Fruit fly (Drosophila melanogaster): ENCODE data around the gene Cftr.

Cftr gene

DNA sequence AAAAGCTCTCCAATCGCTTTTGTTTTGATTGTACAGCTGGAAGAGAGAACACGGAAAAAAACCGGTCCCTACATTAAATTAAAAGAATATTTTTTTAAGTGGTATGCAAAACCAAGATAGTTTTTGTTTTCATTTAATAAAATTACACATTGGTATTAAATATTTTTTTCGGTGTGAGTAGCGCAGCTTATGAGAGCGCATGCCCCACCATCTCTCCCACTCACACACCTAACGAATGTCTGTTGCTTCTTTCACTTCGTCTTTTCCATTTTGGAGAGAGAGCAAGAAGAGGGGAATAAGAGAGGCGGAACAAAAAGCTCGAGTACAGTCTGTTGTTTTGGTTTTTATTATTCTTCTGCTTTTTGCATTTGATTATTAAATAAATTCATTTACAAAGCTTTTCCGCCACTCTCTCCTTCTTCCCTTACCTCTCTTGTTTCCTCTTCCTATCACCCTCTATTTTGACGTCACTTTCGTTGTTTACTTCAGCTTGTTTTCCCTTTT lies 28.9 kb upstream of the Cftr start (continued):
- peak; percentile 95 for TF ChIP-seq CG3407 (GFP tag; optimal IDR thresholded peaks at IDR 0.05)
- no peak for TF ChIP-seq Opbp (GFP tag; IDR thresholded peaks at IDR 0.05; ENCODE audit: partially characterized antibody)
- TF ChIP-seq Dref (GFP tag; IDR thresholded peaks at IDR 0.05): no peak
- TF ChIP-seq HLHmδ (GFP tag; optimal IDR thresholded peaks at IDR 0.05): no peak
- peak; percentile 96 for TF ChIP-seq CG7372 (GFP tag; IDR thresholded peaks at IDR 0.05)
- peak; percentile 92 for TF ChIP-seq Poxn (GFP tag; IDR thresholded peaks at IDR 0.05)
- TF ChIP-seq Neu2 (GFP tag; optimal IDR thresholded peaks at IDR 0.05; ENCODE audit: borderline replicate concordance): peak; percentile 40
- TF ChIP-seq CG14667 (GFP tag; IDR thresholded peaks at IDR 0.05): peak; percentile 95
- TF ChIP-seq Jarid2 (GFP tag; optimal IDR thresholded peaks at IDR 0.05): peak; percentile 89
- TF ChIP-seq pho (GFP tag; optimal IDR thresholded peaks at IDR 0.05): peak; percentile 97
- TF ChIP-seq Med (GFP tag): peak; percentile 99
- TF ChIP-seq ara (GFP tag; IDR thresholded peaks at IDR 0.05): peak; percentile 97
- peak; percentile 95 to 97 for TF ChIP-seq Pdp1 (GFP tag; optimal IDR thresholded peaks at IDR 0.05)
- no peak for TF ChIP-seq mld (GFP tag; IDR thresholded peaks at IDR 0.05; ENCODE audit: partially characterized antibody)
- peak; percentile 98 for TF ChIP-seq E2f1 (GFP tag; IDR thresholded peaks at IDR 0.05)
- TF ChIP-seq CG10321 (GFP tag; IDR thresholded peaks at IDR 0.05): peak; percentile 87
- peak; percentile 98 for TF ChIP-seq CG4730 (GFP tag; IDR thresholded peaks at IDR 0.05)
- peak; percentile 94 for TF ChIP-seq Antp (GFP tag; optimal IDR thresholded peaks at IDR 0.05)
- peak; percentile 78 for TF ChIP-seq TFAM (GFP tag; optimal IDR thresholded peaks at IDR 0.05)
- peak; percentile 92 for TF ChIP-seq CG14710 (tag; optimal IDR thresholded peaks at IDR 0.05)
- TF ChIP-seq Asciz (GFP tag; optimal IDR thresholded peaks at IDR 0.05): peak; percentile 98
- TF ChIP-seq jing (GFP tag; optimal IDR thresholded peaks at IDR 0.05): peak; percentile 86
- TF ChIP-seq Trl (optimal IDR thresholded peaks at IDR 0.05): peak; percentile 81 to 97
- TF ChIP-seq Trl (GFP tag; optimal IDR thresholded peaks at IDR 0.05): peak; percentile 96
- TF ChIP-seq CG13894 (tag; optimal IDR thresholded peaks at IDR 0.05): peak; percentile 99
- TF ChIP-seq Elba2 (GFP tag; optimal IDR thresholded peaks at IDR 0.05): no peak
- TF ChIP-seq sima (GFP tag; optimal IDR thresholded peaks at IDR 0.05): peak; percentile 80
- TF ChIP-seq ap (GFP tag; IDR thresholded peaks at IDR 0.05): peak; percentile 98
- peak; percentile 72 for TF ChIP-seq pfk (GFP tag; optimal IDR thresholded peaks at IDR 0.05)
- TF ChIP-seq CG4360 (GFP tag; IDR thresholded peaks at IDR 0.05): peak; percentile 84
- peak; percentile 97 for TF ChIP-seq Bteb2 (GFP tag; optimal IDR thresholded peaks at IDR 0.05)
- peak; percentile 96 for TF ChIP-seq Chrac-16 (GFP tag; optimal IDR thresholded peaks at IDR 0.05)
- peak; percentile 95 for TF ChIP-seq CG6272 (GFP tag; IDR thresholded peaks at IDR 0.05)

dm6 chr3R:24571386-24572124 lies 27.8 kb upstream of the Cftr start:
- no peak for TF ChIP-seq CG31365 (tag; optimal IDR thresholded peaks at IDR 0.05)
- TF ChIP-seq CG15514 (GFP tag; optimal IDR thresholded peaks at IDR 0.05): peak; percentile 9
- peak; percentile 49; the same call in 1 of the 2 replicates for TF ChIP-seq CG32532 (GFP tag; IDR thresholded peaks at IDR 0.05)
- peak; percentile 92 for TF ChIP-seq mirr (GFP tag; optimal IDR thresholded peaks at IDR 0.05)
- TF ChIP-seq slbo (GFP tag; IDR thresholded peaks at IDR 0.05): peak; percentile 20; the same call in 1 of the 2 replicates
- TF ChIP-seq Usf (GFP tag; optimal IDR thresholded peaks at IDR 0.05): no peak
- TF ChIP-seq CG17385 (GFP tag; optimal IDR thresholded peaks at IDR 0.05): peak; percentile 19
- TF ChIP-seq Nf-YB (GFP tag; optimal IDR thresholded peaks at IDR 0.05): no peak
- TF ChIP-seq CG18011 (GFP tag; optimal IDR thresholded peaks at IDR 0.05): no peak
- TF ChIP-seq CG6683 (GFP tag; optimal IDR thresholded peaks at IDR 0.05): no peak
- TF ChIP-seq Bdp1 (GFP tag; optimal IDR thresholded peaks at IDR 0.05): no peak
- TF ChIP-seq chm (GFP tag; IDR thresholded peaks at IDR 0.05): peak; percentile 27; the same call in 1 of the 2 replicates
- TF ChIP-seq CG4854 (GFP tag; optimal IDR thresholded peaks at IDR 0.05): no peak
- peak; percentile 17 for TF ChIP-seq B-H2 (GFP tag; optimal IDR thresholded peaks at IDR 0.05)
- no peak for TF ChIP-seq CG31224 (GFP tag; IDR thresholded peaks at IDR 0.05)
- TF ChIP-seq disco-r (GFP tag; optimal IDR thresholded peaks at IDR 0.05): no peak
- TF ChIP-seq bbx (GFP tag; IDR thresholded peaks at IDR 0.05; ENCODE audit: partially characterized antibody): 0 out of 2 replicates have a peak, but pooled peaks have one; percentile 40
- peak; percentile 26 for TF ChIP-seq Fer1 (GFP tag; optimal IDR thresholded peaks at IDR 0.05)
